Worm (Caenorhabditis elegans) whole organism, L3 larva: ENCODE data around the gene F27E5.8.

Experiments
- ZK546.5 ChIP-seq: sonication (generic microtip); optimal IDR thresholded peaks from 2 replicates; lab custom pipeline; 2017; ENCODE audit warnings: missing biosample characterization, missing genetic modification characterization
- aly-2 ChIP-seq: fragments of 150-350 bp; optimal IDR thresholded peaks from 2 replicates; lab custom pipeline; 2014; ENCODE audit warnings: missing biosample characterization, missing genetic modification characterization
- ama-1 ChIP-seq: fragments of 150-350 bp; optimal IDR thresholded peaks from 2 replicates; lab custom pipeline; 2018
- nfya-1 ChIP-seq: sonication (generic microtip); optimal IDR thresholded peaks from 2 replicates; lab custom pipeline; 2017; ENCODE audit warnings: missing genetic modification characterization, mild to moderate bottlenecking, missing compliant biosample characterization, antibody characterized with exemption, moderate library complexity; ENCODE audit not compliant: insufficient read depth
- nhr-23 ChIP-seq: fragments of 150-350 bp; optimal IDR thresholded peaks from 2 replicates; lab custom pipeline; 2014; ENCODE audit warnings: missing biosample characterization, missing genetic modification reagents, missing genetic modification characterization
- nhr-237 ChIP-seq: fragments of 150-350 bp; optimal IDR thresholded peaks from 2 replicates; lab custom pipeline; 2014; ENCODE audit warnings: missing biosample characterization, missing genetic modification characterization
- sea-2 ChIP-seq: fragments of 150-350 bp; sonication (generic microtip); optimal IDR thresholded peaks from 4 replicates; lab custom pipeline; 2014; ENCODE audit warnings: missing biosample characterization, missing genetic modification reagents, missing genetic modification characterization
- snpc-4 ChIP-seq: fragments of 150-350 bp; optimal IDR thresholded peaks from 2 replicates; lab custom pipeline; 2014; ENCODE audit warnings: missing biosample characterization, missing genetic modification characterization

DNA sequence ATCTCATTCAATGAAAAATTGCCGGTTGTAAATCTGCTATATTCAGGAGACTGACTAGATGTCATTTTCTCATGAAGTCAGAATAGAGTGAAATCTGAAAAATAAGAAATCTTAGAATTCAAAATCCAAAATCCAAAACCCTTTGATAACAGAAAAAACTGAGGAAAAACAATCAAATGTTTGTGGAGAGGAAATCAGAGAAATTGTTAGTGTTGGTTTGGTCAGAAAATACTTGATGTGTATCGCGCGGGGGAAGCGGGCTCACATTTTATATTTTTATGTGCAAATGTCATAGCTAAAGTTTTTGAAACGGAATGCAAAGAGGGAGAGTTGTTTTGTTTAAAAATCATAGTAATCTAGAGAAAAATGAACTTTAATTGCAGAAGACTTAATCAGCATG is 4.5 kb upstream of the F27E5.8 start, which contains the start of gene F27E5.5:
- TF ChIP-seq aly-2 (tag; lab: Kevin White, UChicago) (no peak), ZK546.5 (tag; lab: Kevin White, UChicago) (no peak), snpc-4 (tag; lab: Kevin White, UChicago) (no peak), nfya-1 (tag; lab: Kevin White, UChicago) (no peak), ama-1 (lab: Kevin White, UChicago) (no peak), nhr-237 (tag; lab: Kevin White, UChicago) (no peak), sea-2 (GFP tag; lab: Kevin White, UChicago) (no peak), nhr-23 (no peak)
